Worm (Caenorhabditis elegans) whole organism, L4/young adult: ENCODE results near the gene mfsd-13.2.

ENCODE experiments used
- W03F9.2 ChIP-seq: fragments of 150-350 bp; optimal IDR thresholded peaks from 2 replicates; lab custom pipeline; 2014; ENCODE audit warnings: missing biosample characterization, missing genetic modification characterization
- dao-5 ChIP-seq: sonication (generic microtip); optimal IDR thresholded peaks from 2 replicates; lab custom pipeline; 2016; ENCODE audit warnings: missing genotype, missing genetic modification characterization, moderate library complexity, missing compliant biosample characterization
- him-1 ChIP-seq: sonication (generic microtip); optimal IDR thresholded peaks from 2 replicates; lab custom pipeline; 2016; ENCODE audit warnings: missing genotype, missing genetic modification reagents, missing genetic modification characterization, missing compliant biosample characterization

ce11 chrII:7122661-7123418 lies 42.8 kb downstream of the mfsd-13.2 start, which contains the start of gene F10E7.11:
- TF ChIP-seq him-1 (tag; lab: Kevin White, UChicago) = no peak
- TF ChIP-seq dao-5 (tag; lab: Kevin White, UChicago) = no peak
- TF ChIP-seq W03F9.2 = no peak
